Fruit fly (Drosophila melanogaster) whole organism, embryonic: Measurements from ENCODE around the gene CG18675.

Experiments
- ATbp ChIP-seq: fragments of 200-800 bp; sonication (Bioruptor generic); optimal IDR thresholded peaks from 2 replicates; lab custom pipeline; 2017; ENCODE audit warnings: missing biosample characterization, mild to moderate bottlenecking, missing genetic modification characterization, missing genetic modification reagents
- Aef1 ChIP-seq: fragments of 200-800 bp; sonication (Bioruptor generic); IDR thresholded peaks from 3 replicates; pipeline ENCODE4 v1.3.6; 2022; ENCODE audit warnings: missing biosample characterization, missing genetic modification characterization
- Antp ChIP-seq: fragments of 200-800 bp; sonication (Bioruptor generic); optimal IDR thresholded peaks from 3 replicates; lab custom pipeline; 2016; ENCODE audit warnings: missing biosample characterization, missing genetic modification characterization
- Awh ChIP-seq: fragments of 200-800 bp; sonication (Bioruptor generic); IDR thresholded peaks from 2 replicates; pipeline ENCODE4, ENCODE4 v1.3.6; 2022; ENCODE audit warnings: missing biosample characterization, missing genetic modification characterization
- C15 ChIP-seq: fragments of 200-800 bp; sonication (Bioruptor generic); IDR thresholded peaks from 3 replicates; pipeline ENCODE4 v1.3.6; 2022; ENCODE audit warnings: missing biosample characterization, missing genetic modification characterization
- CG12104 ChIP-seq: fragments of 200-800 bp; sonication (Bioruptor generic); optimal IDR thresholded peaks from 3 replicates; lab custom pipeline; 2016; ENCODE audit warnings: missing biosample characterization, missing genetic modification characterization
- CG12659 ChIP-seq: fragments of 200-800 bp; sonication (Bioruptor generic); optimal IDR thresholded peaks from 3 replicates; lab custom pipeline; 2017; ENCODE audit warnings: mild to moderate bottlenecking, missing biosample characterization, missing genetic modification reagents, missing genetic modification characterization
- CG12942 ChIP-seq: fragments of 200-800 bp; sonication (Bioruptor generic); optimal IDR thresholded peaks from 3 replicates; lab custom pipeline; 2016; ENCODE audit warnings: missing biosample characterization, missing genetic modification characterization
- CG13123 ChIP-seq: fragments of 200-800 bp; sonication (Bioruptor generic); optimal IDR thresholded peaks from 2 replicates; lab custom pipeline; 2016; ENCODE audit warnings: missing biosample characterization, missing genetic modification characterization
- CG15011 ChIP-seq: fragments of 200-800 bp; sonication (Bioruptor generic); optimal IDR thresholded peaks from 3 replicates; lab custom pipeline; 2018; ENCODE audit warnings: missing biosample characterization, mild to moderate bottlenecking, missing genetic modification characterization
- CG18764 ChIP-seq: fragments of 200-800 bp; sonication (Bioruptor generic); optimal IDR thresholded peaks from 3 replicates; lab custom pipeline; 2016; ENCODE audit warnings: missing biosample characterization, missing genetic modification characterization
- CG2199 ChIP-seq: fragments of 200-800 bp; sonication (Bioruptor generic); IDR thresholded peaks from 3 replicates; pipeline ENCODE4 v1.3.6; 2022; ENCODE audit warnings: missing biosample characterization, missing genetic modification characterization
- CG30403 ChIP-seq: fragments of 200-800 bp; sonication (Bioruptor generic); optimal IDR thresholded peaks from 3 replicates; lab custom pipeline; 2016; ENCODE audit warnings: missing biosample characterization, missing genetic modification characterization
- CG30431 ChIP-seq: fragments of 200-800 bp; sonication (Bioruptor generic); optimal IDR thresholded peaks from 2 replicates; lab custom pipeline; 2017; ENCODE audit warnings: missing biosample characterization, missing genetic modification characterization
- CG3281 ChIP-seq: fragments of 200-800 bp; sonication (Bioruptor generic); optimal IDR thresholded peaks from 3 replicates; lab custom pipeline; 2017; ENCODE audit warnings: missing biosample characterization, mild to moderate bottlenecking, missing genetic modification characterization
- CG34422 ChIP-seq: fragments of 200-800 bp; sonication (Bioruptor generic); IDR thresholded peaks from 3 replicates; pipeline ENCODE4 v1.3.6; 2022; ENCODE audit warnings: missing biosample characterization, missing genetic modification characterization
- CG8281 ChIP-seq: fragments of 200-800 bp; sonication (Bioruptor generic); optimal IDR thresholded peaks from 2 replicates; lab custom pipeline; 2018; ENCODE audit warnings: missing biosample characterization, mild to moderate bottlenecking, missing genetic modification characterization, moderate library complexity
- Deaf1 ChIP-seq: fragments of 200-800 bp; optimal IDR thresholded peaks from 3 replicates; lab custom pipeline; 2019; ENCODE audit warnings: missing biosample characterization, mild to moderate bottlenecking, missing genetic modification characterization, moderate library complexity
- Dref ChIP-seq: fragments of 200-800 bp; sonication (Bioruptor generic); IDR thresholded peaks from 2 replicates; pipeline ENCODE4 v1.3.6; 2022; ENCODE audit warnings: missing biosample characterization, missing genetic modification characterization
- E2f2 ChIP-seq: fragments of 200-800 bp; sonication (Bioruptor generic); IDR thresholded peaks from 2 replicates; pipeline ENCODE4 v1.3.6; 2022; ENCODE audit warnings: missing biosample characterization, missing genetic modification characterization
- Hr51 ChIP-seq, 2 experiments: fragments of 200-800 bp; sonication (Bioruptor generic); optimal IDR thresholded peaks; 2 replicates in 1 of 2; 3 replicates in 1 of 2; lab custom pipeline; 2016 to 2018; ENCODE audit warnings: missing biosample characterization in 2 of 2, missing genetic modification characterization in 2 of 2, mild to moderate bottlenecking in 1 of 2, moderate library complexity in 1 of 2
- Lhr ChIP-seq: fragments of 200-800 bp; sonication (Bioruptor generic); optimal IDR thresholded peaks from 3 replicates; lab custom pipeline; 2017; ENCODE audit warnings: mild to moderate bottlenecking, missing biosample characterization, missing genetic modification reagents, missing genetic modification characterization
- MBD-R2 ChIP-seq: fragments of 200-800 bp; sonication (Bioruptor generic); IDR thresholded peaks from 2 replicates; pipeline ENCODE4 v1.3.6; 2022; ENCODE audit warnings: missing biosample characterization, missing genetic modification characterization
- Max ChIP-seq: fragments of 200-800 bp; sonication (Bioruptor generic); optimal IDR thresholded peaks from 2 replicates; lab custom pipeline; 2016; ENCODE audit warnings: missing biosample characterization, mild to moderate bottlenecking, missing genetic modification characterization
- Myb ChIP-seq: fragments of 200-800 bp; sonication (Bioruptor generic); optimal IDR thresholded peaks from 2 replicates; lab custom pipeline; 2016; ENCODE audit warnings: missing biosample characterization, missing genetic modification characterization
- Pdp1 ChIP-seq, 2 experiments: fragments of 200-800 bp; sonication (Bioruptor generic); optimal IDR thresholded peaks; 3 replicates each; lab custom pipeline; 2016; ENCODE audit warnings: missing biosample characterization in 2 of 2, missing genetic modification characterization in 2 of 2, mild to moderate bottlenecking in 1 of 2, moderate library complexity in 1 of 2
- Sox100B ChIP-seq: fragments of 200-800 bp; sonication (Bioruptor generic); optimal IDR thresholded peaks from 3 replicates; lab custom pipeline; 2018; ENCODE audit warnings: missing biosample characterization, mild to moderate bottlenecking, missing genetic modification characterization
- Ssrp ChIP-seq: fragments of 200-800 bp; sonication (Bioruptor generic); optimal IDR thresholded peaks from 2 replicates; lab custom pipeline; 2018; ENCODE audit warnings: missing biosample characterization, mild to moderate bottlenecking, missing genetic modification characterization, moderate library complexity
- ato ChIP-seq: fragments of 200-800 bp; sonication (Bioruptor generic); IDR thresholded peaks from 2 replicates; pipeline ENCODE4 v1.3.6; 2022; ENCODE audit warnings: missing biosample characterization, missing genetic modification characterization; ENCODE audit not compliant: partially characterized antibody
- bab2 ChIP-seq: fragments of 200-800 bp; sonication (Bioruptor generic); optimal IDR thresholded peaks from 2 replicates; lab custom pipeline; 2016; ENCODE audit warnings: missing biosample characterization, missing genetic modification characterization
- fd64A ChIP-seq: fragments of 200-800 bp; sonication (Bioruptor generic); optimal IDR thresholded peaks from 3 replicates; lab custom pipeline; 2018; ENCODE audit warnings: missing biosample characterization, mild to moderate bottlenecking, missing genetic modification characterization
- fru ChIP-seq: fragments of >200 bp; optimal IDR thresholded peaks from 2 replicates; lab custom pipeline; 2017
- gfzf ChIP-seq: fragments of 200-800 bp; sonication (Bioruptor generic); optimal IDR thresholded peaks from 2 replicates; lab custom pipeline; 2016; ENCODE audit warnings: missing biosample characterization, mild to moderate bottlenecking, missing genetic modification characterization, moderate library complexity
- grn ChIP-seq: fragments of 200-800 bp; sonication (Bioruptor generic); optimal IDR thresholded peaks from 3 replicates; lab custom pipeline; 2017; ENCODE audit warnings: missing biosample characterization, missing genetic modification characterization
- hb ChIP-seq: fragments of 200-800 bp; sonication (Bioruptor generic); IDR thresholded peaks from 3 replicates; pipeline ENCODE4 v1.3.6; 2022; ENCODE audit warnings: missing biosample characterization, missing genetic modification characterization; ENCODE audit not compliant: partially characterized antibody
- hbn ChIP-seq: fragments of 200-800 bp; sonication (Bioruptor generic); IDR thresholded peaks from 2 replicates; pipeline ENCODE4 v1.3.6; 2022; ENCODE audit warnings: missing biosample characterization, missing genetic modification characterization; ENCODE audit not compliant: partially characterized antibody
- jing ChIP-seq: fragments of 200-800 bp; sonication (Bioruptor generic); optimal IDR thresholded peaks from 2 replicates; lab custom pipeline; 2018; ENCODE audit warnings: missing biosample characterization, mild to moderate bottlenecking, missing genetic modification characterization
- kay ChIP-seq: fragments of 200-800 bp; sonication (Bioruptor generic); optimal IDR thresholded peaks from 2 replicates; lab custom pipeline; 2016; ENCODE audit warnings: missing biosample characterization, missing genetic modification characterization
- kni ChIP-seq: fragments of 200-800 bp; sonication (Bioruptor generic); optimal IDR thresholded peaks from 3 replicates; lab custom pipeline; 2017; ENCODE audit warnings: mild to moderate bottlenecking, missing biosample characterization, missing genetic modification reagents, missing genetic modification characterization
- nerfin-1 ChIP-seq: fragments of 200-800 bp; sonication (Bioruptor generic); optimal IDR thresholded peaks from 3 replicates; lab custom pipeline; 2019; ENCODE audit warnings: missing biosample characterization, mild to moderate bottlenecking, missing genetic modification characterization, moderate library complexity
- oc ChIP-seq: fragments of 200-800 bp; sonication (Bioruptor generic); optimal IDR thresholded peaks from 2 replicates; lab custom pipeline; 2018; ENCODE audit warnings: missing biosample characterization, mild to moderate bottlenecking, missing genetic modification characterization, moderate library complexity
- peb ChIP-seq: fragments of 200-800 bp; sonication (Bioruptor generic); IDR thresholded peaks from 2 replicates; pipeline ENCODE4 v1.3.6; 2022; ENCODE audit warnings: missing biosample characterization, missing genetic modification characterization
- sd ChIP-seq: fragments of 200-800 bp; sonication (Bioruptor generic); optimal IDR thresholded peaks from 3 replicates; lab custom pipeline; 2018; ENCODE audit warnings: missing biosample characterization, mild to moderate bottlenecking, missing genetic modification characterization, moderate library complexity
- seq ChIP-seq: fragments of 200-800 bp; sonication (Bioruptor generic); IDR thresholded peaks from 2 replicates; pipeline ENCODE4 v1.3.6; 2022; ENCODE audit warnings: missing biosample characterization, missing genetic modification characterization
- sr ChIP-seq: fragments of 200-800 bp; sonication (Bioruptor generic); IDR thresholded peaks from 3 replicates; pipeline ENCODE4 v1.3.6; 2022; ENCODE audit warnings: missing biosample characterization, missing genetic modification characterization
- tll ChIP-seq, 2 experiments: fragments of 200-800 bp in 1 of 2; fragments of >200 bp in 1 of 2; sonication (Bioruptor generic) in 1 of 2; optimal IDR thresholded peaks; 2 replicates each; lab custom pipeline; 2017 to 2019; ENCODE audit warnings: missing biosample characterization in 2 of 2, missing genetic modification characterization in 2 of 2, mild to moderate bottlenecking in 1 of 2, moderate library complexity in 1 of 2
- z ChIP-seq: fragments of 200-800 bp; sonication (Bioruptor generic); IDR thresholded peaks from 3 replicates; pipeline ENCODE4 v1.3.6; 2022; ENCODE audit warnings: missing biosample characterization, missing genetic modification characterization

CG18675 gene

dm6 chr3L:4232227-4232626, 58.5 kb downstream of the CG18675 start (continued):
- TF ChIP-seq fd64A (no peak), Deaf1 (peak; percentile 43), Hr51 (GFP tag; optimal IDR thresholded peaks at IDR 0.05; lab: Kevin White, UChicago) (no peak), bab2 (GFP tag; lab: Kevin White, UChicago) (no peak), ato (GFP tag; lab: Robert Waterston, UW) (no peak), seq (0 out of 2 replicates have a peak, but pooled peaks have one; percentile 15), fru (no peak), Dref (no peak), CG18764 (GFP tag; lab: Kevin White, UChicago) (no peak), Max (GFP tag; lab: Kevin White, UChicago) (no peak), CG12659 (no peak), kay (peak; percentile 71), Antp (no peak), hbn (GFP tag; lab: Robert Waterston, UW) (no peak), CG3281 (GFP tag; lab: Kevin White, UChicago) (no peak), Aef1 (GFP tag; lab: Robert Waterston, UW) (no peak), grn (GFP tag; lab: Kevin White, UChicago) (peak; percentile 24), E2f2 (GFP tag; lab: Robert Waterston, UW) (no peak), C15 (GFP tag; lab: Robert Waterston, UW) (no peak), Lhr (GFP tag; lab: Kevin White, UChicago) (no peak), MBD-R2 (GFP tag; lab: Robert Waterston, UW) (no peak), tll (GFP tag; optimal IDR thresholded peaks at IDR 0.05; lab: Kevin White, UChicago) (peak in 1 of 2 experiments; percentile 88), Sox100B (GFP tag; lab: Kevin White, UChicago) (no peak), Myb (no peak), CG8281 (tag; lab: Kevin White, UChicago) (no peak), Ssrp (tag; lab: Kevin White, UChicago) (no peak), CG13123 (no peak), sd (tag; lab: Kevin White, UChicago) (no peak), CG30431 (GFP tag; lab: Kevin White, UChicago) (no peak), Awh (no peak), kni (GFP tag; lab: Kevin White, UChicago) (peak; percentile 97), peb (peak; percentile 30; the same call in 1 of the 2 replicates), gfzf (GFP tag; lab: Kevin White, UChicago) (no peak), CG15011 (GFP tag; lab: Kevin White, UChicago) (no peak), oc (tag; lab: Kevin White, UChicago) (peak; percentile 98), hb (GFP tag; lab: Robert Waterston, UW) (no peak), z (peak; percentile 85), Pdp1 (GFP tag; optimal IDR thresholded peaks at IDR 0.05; lab: Kevin White, UChicago) (no peak), CG12104 (GFP tag; lab: Kevin White, UChicago) (no peak), CG34422 (no peak), jing (GFP tag; lab: Kevin White, UChicago) (no peak), nerfin-1 (no peak), CG2199 (GFP tag; lab: Robert Waterston, UW) (peak; percentile 61; the same call in 1 of the 3 replicates), CG30403 (no peak), CG12942 (GFP tag; lab: Kevin White, UChicago) (no peak), ATbp (no peak), sr (GFP tag; lab: Robert Waterston, UW) (no peak)
